Fruit fly (Drosophila melanogaster): Measurements from ENCODE around the gene CG5906.

CG5906 gene

dm6 chr3L:11863587-11863986, 7.5 kb downstream of the CG5906 start (continued):
- no peak for TF ChIP-seq CG14667 (GFP tag; IDR thresholded peaks at IDR 0.05)
- TF ChIP-seq scrt (GFP tag; optimal IDR thresholded peaks at IDR 0.05) = peak; percentile 30
- peak; percentile 3 for TF ChIP-seq Sox102F (GFP tag; optimal IDR thresholded peaks at IDR 0.05)
- peak; percentile 45 for TF ChIP-seq grau (tag; optimal IDR thresholded peaks at IDR 0.05)
- peak; percentile 19 for TF ChIP-seq CoRest (tag; optimal IDR thresholded peaks at IDR 0.05)
- no peak for TF ChIP-seq CG3995 (GFP tag; optimal IDR thresholded peaks at IDR 0.05)
- peak; percentile 25 for TF ChIP-seq CG30403 (GFP tag; optimal IDR thresholded peaks at IDR 0.05)
- no peak for TF ChIP-seq CG1603 (tag; optimal IDR thresholded peaks at IDR 0.05)
- peak; percentile 44 for TF ChIP-seq CG7839 (tag; optimal IDR thresholded peaks at IDR 0.05)
- peak; percentile 47 for TF ChIP-seq dmrt99B (tag; optimal IDR thresholded peaks at IDR 0.05)
- TF ChIP-seq nmo (GFP tag; optimal IDR thresholded peaks at IDR 0.05) = peak; percentile 8
- peak; percentile 17 for TF ChIP-seq Hand (GFP tag; optimal IDR thresholded peaks at IDR 0.05)
- peak; percentile 39; the same call in 2 of the 3 replicates for TF ChIP-seq row (GFP tag; IDR thresholded peaks at IDR 0.05)
- TF ChIP-seq Sox100B (GFP tag; optimal IDR thresholded peaks at IDR 0.05) = peak; percentile 41
- TF ChIP-seq CG2120 (GFP tag; optimal IDR thresholded peaks at IDR 0.05) = peak; percentile 24
- TF ChIP-seq caup (GFP tag; optimal IDR thresholded peaks at IDR 0.05; ENCODE audit: severe bottlenecking) = peak; percentile 8
- TF ChIP-seq Adf1 (GFP tag; IDR thresholded peaks at IDR 0.05) = no peak
- peak in 1 of 2 experiments; percentile 47 for TF ChIP-seq Hr51 (GFP tag; optimal IDR thresholded peaks at IDR 0.05)
- peak; percentile 11 for TF ChIP-seq PHDP (tag; optimal IDR thresholded peaks at IDR 0.05)
- TF ChIP-seq tx (GFP tag; optimal IDR thresholded peaks at IDR 0.05) = no peak
- peak; percentile 63 for TF ChIP-seq CG11504 (tag; optimal IDR thresholded peaks at IDR 0.05)
- TF ChIP-seq phol (tag; optimal IDR thresholded peaks at IDR 0.05) = peak; percentile 23
- peak; percentile 2 for TF ChIP-seq Dek (tag; optimal IDR thresholded peaks at IDR 0.05)
- TF ChIP-seq Nf-YC (tag; optimal IDR thresholded peaks at IDR 0.05) = peak; percentile 6
- TF ChIP-seq CG9727 (GFP tag; optimal IDR thresholded peaks at IDR 0.05) = peak; percentile 38
- no peak for TF ChIP-seq CG2199 (GFP tag; IDR thresholded peaks at IDR 0.05)
- TF ChIP-seq Jarid2 (GFP tag; optimal IDR thresholded peaks at IDR 0.05) = no peak
- no peak for TF ChIP-seq CG15514 (GFP tag; optimal IDR thresholded peaks at IDR 0.05)
- TF ChIP-seq lab (GFP tag; optimal IDR thresholded peaks at IDR 0.05) = peak; percentile 53
- no peak for TF ChIP-seq z (GFP tag; IDR thresholded peaks at IDR 0.05)
- peak; percentile 57 for TF ChIP-seq gem (tag; optimal IDR thresholded peaks at IDR 0.05)
- peak; percentile 32 for TF ChIP-seq CG15269 (tag; optimal IDR thresholded peaks at IDR 0.05)
- peak; percentile 13 for TF ChIP-seq Blimp-1 (GFP tag; optimal IDR thresholded peaks at IDR 0.05)
- no peak for TF ChIP-seq exex (tag; optimal IDR thresholded peaks at IDR 0.05)
- TF ChIP-seq CG5180 (GFP tag; optimal IDR thresholded peaks at IDR 0.05) = peak; percentile 15
- TF ChIP-seq CG17385 (GFP tag; optimal IDR thresholded peaks at IDR 0.05) = peak; percentile 15
- TF ChIP-seq CG31441 (GFP tag; IDR thresholded peaks at IDR 0.05) = peak; percentile 37; the same call in 1 of the 2 replicates
- TF ChIP-seq CG12391 (tag; optimal IDR thresholded peaks at IDR 0.05) = peak; percentile 13
- no peak for TF ChIP-seq zfh1 (GFP tag; IDR thresholded peaks at IDR 0.05)
- TF ChIP-seq sd (tag; optimal IDR thresholded peaks at IDR 0.05) = no peak
- no peak for TF ChIP-seq CG2116 (GFP tag; optimal IDR thresholded peaks at IDR 0.05)
- TF ChIP-seq Side (GFP tag; optimal IDR thresholded peaks at IDR 0.05) = no peak
- TF ChIP-seq Hr3 (GFP tag; optimal IDR thresholded peaks at IDR 0.05) = no peak
- TF ChIP-seq CG11247 (GFP tag; IDR thresholded peaks at IDR 0.05) = no peak
- no peak for TF ChIP-seq Lhr (GFP tag; optimal IDR thresholded peaks at IDR 0.05)
